Worm (Caenorhabditis elegans) whole organism, L4 larva: Measurements from ENCODE around the gene W04G3.13.

Experiments used
- T20F7.1 ChIP-seq: fragments of 200-800 bp; sonication (Bioruptor generic); optimal IDR thresholded peaks from 2 replicates; lab custom pipeline; 2018; ENCODE audit warnings: mild to moderate bottlenecking, missing genetic modification characterization, missing compliant biosample characterization
- Y105C5A.15 ChIP-seq: fragments of 200-800 bp; sonication (Bioruptor generic); IDR thresholded peaks from 2 replicates; pipeline ENCODE4 v1.3.6; 2022; ENCODE audit warnings: missing genetic modification characterization, missing compliant biosample characterization
- Y48G9A.11 ChIP-seq: fragments of 200-800 bp; sonication (Bioruptor generic); IDR thresholded peaks from 2 replicates; pipeline ENCODE4 v1.3.6; 2022; ENCODE audit warnings: missing genetic modification reagents, missing genetic modification characterization, missing compliant biosample characterization
- ZK337.2 ChIP-seq: fragments of 200-800 bp; sonication (Bioruptor generic); IDR thresholded peaks from 2 replicates; pipeline ENCODE4 v1.3.6; 2022; ENCODE audit warnings: missing genetic modification reagents, missing genetic modification characterization, missing compliant biosample characterization
- ZK546.5 ChIP-seq, 2 experiments: sonication (generic microtip); optimal IDR thresholded peaks; 2 replicates each; lab custom pipeline; 2017; ENCODE audit warnings: missing biosample characterization in 2 of 2, missing genetic modification characterization in 2 of 2
- aha-1 ChIP-seq: fragments of 150-350 bp; peaks from one replicate; lab custom pipeline; 2014; ENCODE audit warnings: missing biosample characterization, missing genetic modification characterization
- ama-1 ChIP-seq: fragments of 150-350 bp; optimal IDR thresholded peaks from 2 replicates; lab custom pipeline; 2014; ENCODE audit warnings: inconsistent platforms, mixed read lengths
- attf-4 ChIP-seq: sonication (generic microtip); optimal IDR thresholded peaks from 3 replicates; lab custom pipeline; 2017; ENCODE audit warnings: missing biosample characterization, missing genetic modification characterization
- ceh-28 ChIP-seq: fragments of 150-350 bp; optimal IDR thresholded peaks from 2 replicates; lab custom pipeline; 2014; ENCODE audit warnings: missing biosample characterization, missing genetic modification reagents, missing genetic modification characterization
- ceh-32 ChIP-seq: sonication (generic microtip); optimal IDR thresholded peaks from 2 replicates; lab custom pipeline; 2016; ENCODE audit warnings: mild to moderate bottlenecking, missing genetic modification characterization, missing compliant biosample characterization; ENCODE audit not compliant: poor library complexity
- ceh-82 ChIP-seq: sonication (generic microtip); optimal IDR thresholded peaks from 2 replicates; lab custom pipeline; 2017; ENCODE audit warnings: missing biosample characterization, missing genetic modification characterization
- cey-2 ChIP-seq: sonication (generic microtip); optimal IDR thresholded peaks from 3 replicates; lab custom pipeline; 2017; ENCODE audit warnings: missing genetic modification characterization, mild to moderate bottlenecking, missing compliant biosample characterization, antibody characterized with exemption, borderline replicate concordance; ENCODE audit not compliant: insufficient read depth
- ctbp-1 ChIP-seq: fragments of 200-800 bp; sonication (Bioruptor generic); IDR thresholded peaks from 2 replicates; pipeline ENCODE4 v1.3.6; 2022; ENCODE audit warnings: missing genetic modification reagents, missing genetic modification characterization, missing compliant biosample characterization
- daf-8 ChIP-seq: fragments of 200-800 bp; sonication (Bioruptor generic); IDR thresholded peaks from 2 replicates; pipeline ENCODE4 v1.3.6; 2022; ENCODE audit warnings: missing genetic modification characterization, missing compliant biosample characterization
- dmd-9 ChIP-seq: fragments of 200-800 bp; sonication (Bioruptor generic); IDR thresholded peaks from 2 replicates; pipeline ENCODE4 v1.3.6; 2022; ENCODE audit warnings: missing genetic modification reagents, missing genetic modification characterization, missing compliant biosample characterization
- dpl-1 ChIP-seq: fragments of 150-350 bp; optimal IDR thresholded peaks from 2 replicates; lab custom pipeline; 2014; ENCODE audit warnings: missing biosample characterization, missing genetic modification reagents, missing genetic modification characterization
- egl-43 ChIP-seq: fragments of 200-800 bp; sonication (Bioruptor generic); IDR thresholded peaks from 2 replicates; pipeline ENCODE4 v1.3.6; 2022; ENCODE audit warnings: missing genetic modification reagents, missing genetic modification characterization, missing compliant biosample characterization
- gei-8 ChIP-seq: fragments of 200-800 bp; sonication (Bioruptor generic); optimal IDR thresholded peaks from 2 replicates; lab custom pipeline; 2018; ENCODE audit warnings: mild to moderate bottlenecking, missing genetic modification characterization, missing compliant biosample characterization
- hlh-30 ChIP-seq: sonication (generic microtip); optimal IDR thresholded peaks from 2 replicates; lab custom pipeline; 2017; ENCODE audit warnings: antibody characterized with exemption, mild to moderate bottlenecking, missing genetic modification characterization, missing compliant biosample characterization; ENCODE audit not compliant: insufficient read depth
- hmg-1.1 ChIP-seq: fragments of 200-800 bp; sonication (Bioruptor generic); IDR thresholded peaks from 2 replicates; pipeline ENCODE4 v1.3.6; 2022; ENCODE audit warnings: missing genetic modification reagents, missing genetic modification characterization, missing compliant biosample characterization
- jun-1 ChIP-seq: fragments of 150-350 bp; optimal IDR thresholded peaks from 2 replicates; lab custom pipeline; 2014; ENCODE audit warnings: missing biosample characterization, missing genetic modification reagents, missing genetic modification characterization
- lin-13 ChIP-seq: fragments of 150-350 bp; optimal IDR thresholded peaks from 2 replicates; lab custom pipeline; 2014; ENCODE audit warnings: missing biosample characterization, missing genetic modification reagents, missing genetic modification characterization
- lir-3 ChIP-seq: sonication (generic microtip); optimal IDR thresholded peaks from 2 replicates; lab custom pipeline; 2016; ENCODE audit warnings: mild to moderate bottlenecking, missing genetic modification characterization, missing compliant biosample characterization
- madf-5 ChIP-seq, 2 experiments: fragments of 200-800 bp; sonication (Bioruptor generic); IDR thresholded peaks; 2 replicates each; pipeline ENCODE4 v1.3.6; 2022; ENCODE audit warnings: missing compliant biosample characterization in 2 of 2, missing genetic modification characterization in 2 of 2
- mdt-29 ChIP-seq: fragments of 200-800 bp; sonication (Bioruptor generic); IDR thresholded peaks from 2 replicates; pipeline ENCODE4 v1.3.6; 2022; ENCODE audit warnings: missing genetic modification reagents, missing genetic modification characterization, missing compliant biosample characterization
- mep-1 ChIP-seq: fragments of 150-350 bp; sonication (generic microtip); optimal IDR thresholded peaks from 3 replicates; lab custom pipeline; 2014; ENCODE audit warnings: missing biosample characterization, missing genetic modification characterization
- mxl-3 ChIP-seq: fragments of 200-800 bp; sonication (Bioruptor generic); optimal IDR thresholded peaks from 2 replicates; lab custom pipeline; 2018; ENCODE audit warnings: mild to moderate bottlenecking, missing genetic modification characterization, missing compliant biosample characterization
- nhr-10 ChIP-seq: fragments of 150-350 bp; optimal IDR thresholded peaks from 2 replicates; lab custom pipeline; 2014; ENCODE audit warnings: missing biosample characterization, missing genetic modification characterization
- nhr-11 ChIP-seq: fragments of 150-350 bp; optimal IDR thresholded peaks from 2 replicates; lab custom pipeline; 2014; ENCODE audit warnings: missing biosample characterization, missing genetic modification characterization
- nhr-111 ChIP-seq: fragments of 200-800 bp; sonication (Bioruptor generic); optimal IDR thresholded peaks from 2 replicates; lab custom pipeline; 2018; ENCODE audit warnings: mild to moderate bottlenecking, missing genetic modification characterization, missing compliant biosample characterization
- nhr-28 ChIP-seq: fragments of 150-350 bp; optimal IDR thresholded peaks from 2 replicates; lab custom pipeline; 2014; ENCODE audit warnings: missing biosample characterization, missing genetic modification characterization
- nhr-48 ChIP-seq: sonication (generic microtip); optimal IDR thresholded peaks from 2 replicates; lab custom pipeline; 2016; ENCODE audit warnings: mild to moderate bottlenecking, missing genetic modification characterization, missing compliant biosample characterization
- nhr-77 ChIP-seq: fragments of 150-350 bp; optimal IDR thresholded peaks from 2 replicates; lab custom pipeline; 2014; ENCODE audit warnings: missing biosample characterization, missing genetic modification characterization
- pha-4 ChIP-seq, 2 experiments: fragments of 150-350 bp in 1 of 2; fragments of 200-800 bp in 1 of 2; sonication (Bioruptor generic) in 1 of 2; IDR thresholded peaks in 1 of 2; optimal IDR thresholded peaks in 1 of 2; 2 replicates each; pipeline versions ENCODE4 v1.3.6 to Lab custom; 2014 to 2022; ENCODE audit warnings: missing genetic modification characterization in 2 of 2, missing genetic modification reagents in 2 of 2, missing biosample characterization in 1 of 2, missing compliant biosample characterization in 1 of 2
- pqm-1 ChIP-seq: sonication (generic microtip); optimal IDR thresholded peaks from 2 replicates; lab custom pipeline; 2017; ENCODE audit warnings: missing biosample characterization, missing genetic modification characterization
- rbr-2 ChIP-seq: sonication (generic microtip); optimal IDR thresholded peaks from 2 replicates; lab custom pipeline; 2016; ENCODE audit warnings: missing genotype, missing genetic modification characterization, missing compliant biosample characterization
- sdz-12 ChIP-seq: fragments of 200-800 bp; sonication (Bioruptor generic); optimal IDR thresholded peaks from 2 replicates; lab custom pipeline; 2018; ENCODE audit warnings: mild to moderate bottlenecking, missing genetic modification characterization, missing compliant biosample characterization
- snpc-1.2 ChIP-seq: fragments of 200-800 bp; sonication (Bioruptor generic); IDR thresholded peaks from 2 replicates; pipeline ENCODE4 v1.3.6; 2022; ENCODE audit warnings: missing genetic modification reagents, missing genetic modification characterization, missing compliant biosample characterization
- snpc-4 ChIP-seq: fragments of 150-350 bp; optimal IDR thresholded peaks from 2 replicates; lab custom pipeline; 2014; ENCODE audit warnings: missing biosample characterization, missing genetic modification characterization
- spr-1 ChIP-seq: sonication (generic microtip); optimal IDR thresholded peaks from 2 replicates; lab custom pipeline; 2016; ENCODE audit warnings: mild to moderate bottlenecking, missing genetic modification characterization, missing compliant biosample characterization
- tag-97 ChIP-seq: fragments of 200-800 bp; sonication (Bioruptor generic); IDR thresholded peaks from 2 replicates; pipeline ENCODE4 v1.3.6; 2022; ENCODE audit warnings: missing genetic modification characterization, missing compliant biosample characterization
- tra-1 ChIP-seq: fragments of 200-800 bp; sonication (Bioruptor generic); IDR thresholded peaks from 2 replicates; pipeline ENCODE4 v1.3.6; 2022; ENCODE audit warnings: missing genetic modification reagents, missing genetic modification characterization, missing compliant biosample characterization
- unc-62 ChIP-seq, 3 experiments: fragments of 150-350 bp in 1 of 3; sonication (generic microtip); optimal IDR thresholded peaks in 2 of 3; peaks in 1 of 3; 1 replicate in 1 of 3; 2 replicates in 2 of 3; lab custom pipeline; 2014 to 2017; ENCODE audit warnings: missing biosample characterization in 3 of 3, missing genetic modification characterization in 3 of 3, missing genetic modification reagents in 3 of 3, missing genotype in 1 of 3
- vab-7 ChIP-seq: fragments of 200-800 bp; sonication (Bioruptor generic); IDR thresholded peaks from 2 replicates; pipeline ENCODE4 v1.3.6; 2022; ENCODE audit warnings: missing genetic modification reagents, missing genetic modification characterization, missing compliant biosample characterization
- zfp-2 ChIP-seq: sonication (generic microtip); optimal IDR thresholded peaks from 2 replicates; lab custom pipeline; 2016; ENCODE audit warnings: mild to moderate bottlenecking, missing genetic modification characterization, missing compliant biosample characterization
- zip-11 ChIP-seq: fragments of 200-800 bp; sonication (Bioruptor generic); IDR thresholded peaks from 2 replicates; pipeline ENCODE4 v1.3.6; 2022; ENCODE audit warnings: missing genetic modification characterization, missing compliant biosample characterization
- ztf-11 ChIP-seq: fragments of 150-350 bp; optimal IDR thresholded peaks from 2 replicates; lab custom pipeline; 2014; ENCODE audit warnings: missing biosample characterization, missing genetic modification characterization
- ztf-7 ChIP-seq: fragments of 150-350 bp; optimal IDR thresholded peaks from 2 replicates; lab custom pipeline; 2014; ENCODE audit warnings: missing biosample characterization, missing genetic modification characterization

Gene W04G3.13

DNA sequence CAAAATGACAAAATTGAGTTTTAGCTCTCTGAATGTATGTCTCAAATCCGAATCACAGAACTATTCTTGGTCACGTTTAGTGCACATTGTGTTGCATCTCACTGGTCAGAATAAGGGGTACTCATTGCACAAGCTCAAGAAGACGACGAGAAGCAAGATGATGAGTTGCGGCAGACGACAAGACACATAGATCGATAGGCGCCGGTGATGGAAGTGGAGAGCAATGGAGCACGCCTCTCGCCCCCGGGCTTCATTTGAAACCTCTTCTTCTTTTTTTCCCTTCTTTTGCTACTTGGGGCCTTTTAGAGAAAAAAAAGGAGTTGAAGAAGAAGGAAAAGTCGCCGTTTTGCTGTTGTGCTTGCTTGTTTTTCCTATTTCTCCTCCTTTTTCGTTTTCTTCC, 11.2 kb downstream of the W04G3.13 start, which contains the start of gene apt-9 (continued):
- TF ChIP-seq zip-11 (GFP tag; lab: Robert Waterston, UW) = no peak
- no peak for TF ChIP-seq Y48G9A.11 (GFP tag; lab: Robert Waterston, UW)
- no peak for TF ChIP-seq daf-8
- no peak for TF ChIP-seq nhr-28 (tag; lab: Kevin White, UChicago)
- no peak for TF ChIP-seq tag-97 (GFP tag; lab: Robert Waterston, UW)
- no peak for TF ChIP-seq gei-8 (GFP tag; lab: Kevin White, UChicago)
- TF ChIP-seq snpc-1.2 = no peak
- no peak for TF ChIP-seq ama-1 (lab: Kevin White, UChicago)
- 0 out of 2 replicates have a peak, but pooled peaks have one; percentile 18 for TF ChIP-seq vab-7 (GFP tag; lab: Robert Waterston, UW)
- no peak for TF ChIP-seq jun-1 (tag; lab: Kevin White, UChicago)
- TF ChIP-seq ctbp-1 (GFP tag; lab: Robert Waterston, UW) = peak; percentile 51; the same call in 1 of the 2 replicates
- no peak for TF ChIP-seq tra-1
- no peak for TF ChIP-seq pha-4 (GFP tag; IDR thresholded peaks at IDR 0.05; lab: Robert Waterston, UW)
- no peak for TF ChIP-seq pha-4 (tag; optimal IDR thresholded peaks at IDR 0.05; lab: Kevin White, UChicago)
- no peak for TF ChIP-seq snpc-4 (tag; lab: Kevin White, UChicago)
- TF ChIP-seq unc-62 (GFP tag; optimal IDR thresholded peaks at IDR 0.05 in 1 of 2; lab: Kevin White, UChicago) = peak in 1 of 2 experiments; percentile 92
- no peak for TF ChIP-seq unc-62 (tag; optimal IDR thresholded peaks at IDR 0.05; lab: Kevin White, UChicago)
- no peak for TF ChIP-seq attf-4 (tag; lab: Kevin White, UChicago)
- TF ChIP-seq ceh-32 = no peak
- TF ChIP-seq dmd-9 = no peak
- TF ChIP-seq hmg-1.1 (GFP tag; lab: Robert Waterston, UW) = peak; percentile 64; the same call in 1 of the 2 replicates
- TF ChIP-seq ceh-28 (tag; lab: Kevin White, UChicago) = peak; percentile 16
- no peak for TF ChIP-seq ZK337.2 (GFP tag; lab: Robert Waterston, UW)
- TF ChIP-seq egl-43 (GFP tag; lab: Robert Waterston, UW) = no peak
- no peak for TF ChIP-seq nhr-48
- TF ChIP-seq zfp-2 (tag; lab: Kevin White, UChicago) = no peak
- no peak for TF ChIP-seq ztf-11 (tag; lab: Kevin White, UChicago)
- no peak for TF ChIP-seq lir-3 (tag; lab: Kevin White, UChicago)
- no peak for TF ChIP-seq mxl-3
- no peak for TF ChIP-seq mdt-29 (GFP tag; lab: Robert Waterston, UW)
- TF ChIP-seq T20F7.1 (GFP tag; lab: Kevin White, UChicago) = no peak
- TF ChIP-seq sdz-12 (GFP tag; lab: Kevin White, UChicago) = no peak
- no peak for TF ChIP-seq nhr-11 (tag; lab: Kevin White, UChicago)
- TF ChIP-seq ztf-7 (tag; lab: Kevin White, UChicago) = no peak
- no peak for TF ChIP-seq pqm-1 (tag; lab: Kevin White, UChicago)
- TF ChIP-seq rbr-2 (tag; lab: Kevin White, UChicago) = peak; percentile 54
- no peak for TF ChIP-seq madf-5 (GFP tag; IDR thresholded peaks at IDR 0.05; lab: Robert Waterston, UW)
- no peak for TF ChIP-seq dpl-1 (GFP tag; lab: Kevin White, UChicago)
- TF ChIP-seq nhr-111 (GFP tag; lab: Kevin White, UChicago) = no peak
- TF ChIP-seq, all 104 proteins: peak for 12

DNA sequence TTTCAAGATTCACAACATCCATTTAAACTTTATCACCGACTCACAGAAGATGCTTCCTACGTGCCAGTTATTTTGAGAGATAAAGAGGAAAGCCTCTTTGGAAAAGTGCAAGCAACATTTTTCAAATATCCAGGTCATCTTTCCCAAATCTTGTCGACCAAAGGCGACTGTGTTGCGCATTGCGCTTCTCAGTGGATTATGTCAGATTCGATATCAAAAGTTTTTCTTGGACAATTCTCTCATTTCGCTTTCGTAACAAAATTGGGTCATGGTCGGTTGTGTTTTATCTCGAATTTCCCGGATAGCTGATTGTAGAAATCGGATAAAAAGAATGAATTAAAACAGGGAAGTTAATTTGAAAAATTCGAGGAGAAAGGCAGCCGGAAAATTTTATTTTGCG, 12.3 kb downstream of the W04G3.13 start:
- TF ChIP-seq hlh-30 (tag; lab: Kevin White, UChicago) (no peak), ceh-82 (tag; lab: Kevin White, UChicago) (no peak), Y105C5A.15 (GFP tag; lab: Robert Waterston, UW) (no peak), lir-3 (tag; lab: Kevin White, UChicago) (no peak), spr-1 (tag; lab: Kevin White, UChicago) (no peak), cey-2 (tag; lab: Kevin White, UChicago) (no peak), hmg-1.1 (GFP tag; lab: Robert Waterston, UW) (no peak), mep-1 (tag; lab: Kevin White, UChicago) (no peak), zfp-2 (tag; lab: Kevin White, UChicago) (no peak), daf-8 (no peak), ZK546.5 (tag; optimal IDR thresholded peaks at IDR 0.05; lab: Kevin White, UChicago) (no peak), nhr-77 (tag; lab: Kevin White, UChicago) (no peak), dmd-9 (no peak), nhr-10 (no peak), aha-1 (tag; lab: Kevin White, UChicago) (no peak), ztf-11 (tag; lab: Kevin White, UChicago) (no peak), lin-13 (GFP tag; lab: Kevin White, UChicago) (no peak)
